Worm (Caenorhabditis elegans) whole organism, L3 larva: Measurements from ENCODE around the gene C04G6.4.
A peak's percentile ranks its signal among the peaks of the same experiment; 100 is the strongest.

Experiments used
- R02D3.7 ChIP-seq: fragments of 150-350 bp; optimal IDR thresholded peaks from 2 replicates; lab custom pipeline; 2014; ENCODE audit warnings: missing biosample characterization, missing genetic modification characterization
- ama-1 ChIP-seq: fragments of 150-350 bp; optimal IDR thresholded peaks from 2 replicates; lab custom pipeline; 2018
- ceh-16 ChIP-seq: sonication (generic microtip); optimal IDR thresholded peaks from 2 replicates; lab custom pipeline; 2017; ENCODE audit warnings: missing biosample characterization, missing genetic modification characterization
- ceh-28 ChIP-seq: fragments of 150-350 bp; optimal IDR thresholded peaks from 2 replicates; lab custom pipeline; 2014; ENCODE audit warnings: missing biosample characterization, missing genetic modification reagents, missing genetic modification characterization
- ceh-82 ChIP-seq: fragments of 150-350 bp; optimal IDR thresholded peaks from 2 replicates; lab custom pipeline; 2014; ENCODE audit warnings: missing biosample characterization, missing genetic modification characterization
- egl-27 ChIP-seq: sonication (generic microtip); optimal IDR thresholded peaks from 4 replicates; lab custom pipeline; 2017; ENCODE audit warnings: missing biosample characterization, missing genetic modification reagents, missing genetic modification characterization
- egl-5 ChIP-seq: fragments of 150-350 bp; optimal IDR thresholded peaks from 2 replicates; lab custom pipeline; 2017; ENCODE audit warnings: missing biosample characterization, missing genetic modification reagents, missing genetic modification characterization, inconsistent platforms
- elt-1 ChIP-seq: fragments of 150-350 bp; optimal IDR thresholded peaks from 2 replicates; lab custom pipeline; 2014; ENCODE audit warnings: missing biosample characterization, missing genetic modification characterization
- elt-2 ChIP-seq: sonication (generic microtip); optimal IDR thresholded peaks from 2 replicates; lab custom pipeline; 2016; ENCODE audit warnings: missing genetic modification reagents, mild to moderate bottlenecking, missing genetic modification characterization, missing compliant biosample characterization
- elt-3 ChIP-seq, 3 experiments: fragments of 150-350 bp in 1 of 3; sonication (generic microtip) in 2 of 3; optimal IDR thresholded peaks; 2 replicates in 2 of 3; 4 replicates in 1 of 3; lab custom pipeline; 2014 to 2017; ENCODE audit warnings: missing biosample characterization in 3 of 3, missing genetic modification characterization in 3 of 3
- fkh-10 ChIP-seq: sonication (generic microtip); optimal IDR thresholded peaks from 2 replicates; lab custom pipeline; 2017; ENCODE audit warnings: missing biosample characterization, missing genetic modification reagents, missing genetic modification characterization
- fkh-2 ChIP-seq: fragments of 150-350 bp; optimal IDR thresholded peaks from 2 replicates; lab custom pipeline; 2014; ENCODE audit warnings: missing biosample characterization, missing genetic modification reagents, missing genetic modification characterization
- fos-1 ChIP-seq: fragments of 150-350 bp; optimal IDR thresholded peaks from 2 replicates; lab custom pipeline; 2014; ENCODE audit warnings: missing biosample characterization, missing genetic modification characterization
- hmg-11 ChIP-seq: sonication (generic microtip); optimal IDR thresholded peaks from 2 replicates; lab custom pipeline; 2016; ENCODE audit warnings: missing genetic modification characterization, missing compliant biosample characterization
- lin-39 ChIP-seq: fragments of 150-350 bp; optimal IDR thresholded peaks from 2 replicates; lab custom pipeline; 2018; ENCODE audit warnings: missing biosample characterization, missing genetic modification reagents, missing genetic modification characterization
- mdl-1 ChIP-seq: fragments of 150-350 bp; optimal IDR thresholded peaks from 2 replicates; lab custom pipeline; 2014; ENCODE audit warnings: missing biosample characterization, missing genetic modification characterization
- mml-1 ChIP-seq: fragments of 150-350 bp; sonication (generic microtip); optimal IDR thresholded peaks from 3 replicates; lab custom pipeline; 2014; ENCODE audit warnings: missing biosample characterization, missing genetic modification characterization
- nfya-1 ChIP-seq: sonication (generic microtip); optimal IDR thresholded peaks from 2 replicates; lab custom pipeline; 2017; ENCODE audit warnings: missing genetic modification characterization, mild to moderate bottlenecking, missing compliant biosample characterization, antibody characterized with exemption, moderate library complexity; ENCODE audit not compliant: insufficient read depth
- nhr-12 ChIP-seq: fragments of 150-350 bp; optimal IDR thresholded peaks from 2 replicates; lab custom pipeline; 2014; ENCODE audit warnings: missing biosample characterization, missing genetic modification characterization
- nhr-23 ChIP-seq: fragments of 150-350 bp; optimal IDR thresholded peaks from 2 replicates; lab custom pipeline; 2014; ENCODE audit warnings: missing biosample characterization, missing genetic modification reagents, missing genetic modification characterization
- nhr-237 ChIP-seq: fragments of 150-350 bp; optimal IDR thresholded peaks from 2 replicates; lab custom pipeline; 2014; ENCODE audit warnings: missing biosample characterization, missing genetic modification characterization
- nhr-25 ChIP-seq: sonication (generic microtip); optimal IDR thresholded peaks from 2 replicates; lab custom pipeline; 2017; ENCODE audit warnings: missing biosample characterization, missing genetic modification characterization
- nhr-28 ChIP-seq: fragments of 150-350 bp; optimal IDR thresholded peaks from 2 replicates; lab custom pipeline; 2014; ENCODE audit warnings: missing biosample characterization, missing genetic modification characterization
- nhr-43 ChIP-seq: sonication (generic microtip); optimal IDR thresholded peaks from 2 replicates; lab custom pipeline; 2016; ENCODE audit warnings: mild to moderate bottlenecking, missing genetic modification characterization, missing compliant biosample characterization; ENCODE audit not compliant: poor library complexity, severe bottlenecking
- nhr-67 ChIP-seq: fragments of 150-350 bp; optimal IDR thresholded peaks from 2 replicates; lab custom pipeline; 2014; ENCODE audit warnings: missing biosample characterization, missing genetic modification characterization
- nhr-76 ChIP-seq: fragments of 150-350 bp; sonication (generic microtip); optimal IDR thresholded peaks from 5 replicates; lab custom pipeline; 2014; ENCODE audit warnings: missing biosample characterization, missing genetic modification characterization
- nhr-77 ChIP-seq: fragments of 150-350 bp; optimal IDR thresholded peaks from 2 replicates; lab custom pipeline; 2014; ENCODE audit warnings: missing biosample characterization, missing genetic modification characterization
- pha-4 ChIP-seq: fragments of 150-350 bp; optimal IDR thresholded peaks from 2 replicates; lab custom pipeline; 2014; ENCODE audit warnings: missing biosample characterization, missing genetic modification reagents, missing genetic modification characterization
- pqm-1 ChIP-seq: fragments of 150-350 bp; optimal IDR thresholded peaks from 2 replicates; lab custom pipeline; 2017; ENCODE audit warnings: missing biosample characterization, missing genetic modification characterization, inconsistent platforms
- skn-1 ChIP-seq: fragments of 150-350 bp; optimal IDR thresholded peaks from 2 replicates; lab custom pipeline; 2014; ENCODE audit warnings: missing biosample characterization, missing genetic modification characterization
- snpc-4 ChIP-seq: fragments of 150-350 bp; optimal IDR thresholded peaks from 2 replicates; lab custom pipeline; 2014; ENCODE audit warnings: missing biosample characterization, missing genetic modification characterization
- unc-62 ChIP-seq: fragments of 150-350 bp; sonication (generic microtip); optimal IDR thresholded peaks from 4 replicates; lab custom pipeline; 2014; ENCODE audit warnings: missing biosample characterization, missing genetic modification reagents, missing genetic modification characterization
- zag-1 ChIP-seq: fragments of 150-350 bp; optimal IDR thresholded peaks from 2 replicates; lab custom pipeline; 2014; ENCODE audit warnings: missing biosample characterization, missing genetic modification characterization

C04G6.4 gene

ce11 chrII:5050776-5051175 lies 32.5 kb downstream of the C04G6.4 start:
- TF ChIP-seq fkh-2 = no peak
- TF ChIP-seq ceh-82 (tag; lab: Kevin White, UChicago) = no peak
- TF ChIP-seq nhr-43 = no peak
- TF ChIP-seq elt-3 (tag; optimal IDR thresholded peaks at IDR 0.05; lab: Kevin White, UChicago) = no peak
- TF ChIP-seq ceh-28 (tag; lab: Kevin White, UChicago) = no peak
- no peak for TF ChIP-seq elt-1 (tag; lab: Kevin White, UChicago)
- no peak for TF ChIP-seq nhr-76 (tag; lab: Kevin White, UChicago)
- TF ChIP-seq nhr-67 (tag; lab: Kevin White, UChicago) = no peak
- TF ChIP-seq fos-1 (tag; lab: Kevin White, UChicago) = no peak
- no peak for TF ChIP-seq pqm-1 (tag; lab: Kevin White, UChicago)
- TF ChIP-seq fkh-10 (GFP tag; lab: Kevin White, UChicago) = no peak
- no peak for TF ChIP-seq zag-1 (tag; lab: Kevin White, UChicago)
- TF ChIP-seq elt-2 = no peak

ce11 chrII:5049865-5050342 lies 33.3 kb downstream of the C04G6.4 start, which contains the start of gene F33G12.6:
Gene F33G12.6, plus strand, starts transcription at chrII:5049915.
- TF ChIP-seq nhr-23 (no peak), ceh-82 (tag; lab: Kevin White, UChicago) (no peak), nhr-43 (no peak), nhr-28 (tag; lab: Kevin White, UChicago) (no peak), egl-5 (peak; percentile 76), skn-1 (tag; lab: Kevin White, UChicago) (no peak)
- TF ChIP-seq, all 47 proteins: peak for 1

- TF ChIP-seq R02D3.7 (tag; lab: Kevin White, UChicago) (no peak), elt-3 (tag; optimal IDR thresholded peaks at IDR 0.05; lab: Kevin White, UChicago) (peak in 1 of 3 experiments; percentile 14), nhr-23 (peak; percentile 48), ceh-28 (tag; lab: Kevin White, UChicago) (peak; percentile 5), nfya-1 (tag; lab: Kevin White, UChicago) (peak; percentile 17), nhr-43 (peak; percentile 13), fkh-2 (no peak), nhr-25 (tag; lab: Kevin White, UChicago) (peak; percentile 58), zag-1 (tag; lab: Kevin White, UChicago) (no peak), snpc-4 (no peak), ama-1 (lab: Kevin White, UChicago) (no peak), nhr-237 (tag; lab: Kevin White, UChicago) (no peak), nhr-76 (tag; lab: Kevin White, UChicago) (no peak), lin-39 (tag; lab: Kevin White, UChicago) (no peak), mml-1 (tag; lab: Kevin White, UChicago) (no peak), ceh-16 (tag; lab: Kevin White, UChicago) (no peak), hmg-11 (tag; lab: Kevin White, UChicago) (no peak), mdl-1 (no peak), unc-62 (peak; percentile 56)
- TF ChIP-seq, all 47 proteins: peak for 7
Observed at ce11 chrII:5049249-5049648, 34.0 kb downstream of the C04G6.4 start.

ce11 chrII:5048185-5048795 lies 35.0 kb downstream of the C04G6.4 start:
- TF ChIP-seq pha-4 (tag; lab: Kevin White, UChicago) (peak; percentile 53), nhr-28 (tag; lab: Kevin White, UChicago) (no peak)

ce11 chrII:5047279-5047678 lies 36.0 kb downstream of the C04G6.4 start:
- no peak for TF ChIP-seq R02D3.7 (tag; lab: Kevin White, UChicago)
- TF ChIP-seq pha-4 (tag; lab: Kevin White, UChicago) = peak; percentile 37
- no peak for TF ChIP-seq egl-27
- no peak for TF ChIP-seq nhr-12 (tag; lab: Kevin White, UChicago)
- peak; percentile 36 for TF ChIP-seq nhr-23
- peak; percentile 13 for TF ChIP-seq egl-5
- TF ChIP-seq nhr-25 (tag; lab: Kevin White, UChicago) = peak; percentile 37
- no peak for TF ChIP-seq unc-62
- peak; percentile 4 for TF ChIP-seq nfya-1 (tag; lab: Kevin White, UChicago)
- no peak for TF ChIP-seq nhr-77 (tag; lab: Kevin White, UChicago)
- no peak for TF ChIP-seq fkh-2
